Fruit fly (Drosophila melanogaster): ENCODE measurements around the gene CG4617.

CG4617 gene

DNA sequence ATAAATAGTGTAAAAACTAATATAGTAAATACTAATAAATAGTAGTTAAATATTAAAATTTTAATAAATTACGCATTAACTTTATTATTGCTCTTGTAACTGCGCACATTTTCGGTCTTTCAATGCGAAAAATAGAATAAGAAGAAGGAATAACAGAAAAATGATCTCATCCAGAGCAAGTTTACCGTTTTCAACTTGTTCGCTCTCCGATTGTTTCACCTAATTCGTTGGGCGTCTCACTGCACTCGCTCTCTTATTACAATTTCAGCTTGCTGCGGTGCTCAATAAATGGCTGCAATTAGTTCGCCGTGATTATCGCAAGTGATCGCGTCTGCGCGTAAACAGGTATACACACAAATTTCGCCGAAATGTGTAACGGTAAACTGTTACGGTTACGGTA lies 33.1 kb upstream of the CG4617 start, which contains the start of gene Cph:
Cph (plus strand) TSS at position 301 of the 400 bp plus-strand sequence.
- TF ChIP-seq CG12391 (tag; optimal IDR thresholded peaks at IDR 0.05) (no peak), CG9797 (GFP tag; optimal IDR thresholded peaks at IDR 0.05) (no peak), CG12942 (GFP tag; optimal IDR thresholded peaks at IDR 0.05) (no peak), CG31441 (GFP tag; IDR thresholded peaks at IDR 0.05) (no peak), inv (GFP tag; IDR thresholded peaks at IDR 0.05; ENCODE audit: partially characterized antibody) (no peak)

DNA sequence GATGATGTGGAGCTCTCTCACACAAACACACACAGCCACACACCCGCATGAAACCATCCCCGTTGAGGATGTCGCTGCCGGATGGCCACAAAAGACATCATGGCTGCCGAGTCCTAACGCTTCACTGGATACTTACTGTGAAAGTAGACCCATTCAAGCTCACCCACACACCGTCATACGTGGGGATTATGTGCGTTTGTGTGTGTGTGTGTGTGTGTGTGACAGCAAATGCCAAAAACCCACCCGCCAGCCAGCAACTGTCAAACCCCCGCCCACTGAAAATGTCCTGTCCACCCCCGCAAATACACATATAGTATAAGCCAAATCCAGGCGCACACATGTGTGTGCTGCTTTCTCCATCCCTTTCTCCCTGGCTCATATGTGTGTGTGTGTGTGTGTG lies 20.2 kb upstream of the CG4617 start:
- TF ChIP-seq Nf-YB (GFP tag; optimal IDR thresholded peaks at IDR 0.05) (peak; percentile 83), HmgZ (tag; optimal IDR thresholded peaks at IDR 0.05) (no peak), CG4820 (GFP tag; optimal IDR thresholded peaks at IDR 0.05) (no peak), abd-A (tag; optimal IDR thresholded peaks at IDR 0.05) (peak; percentile 36), CrebB (tag; optimal IDR thresholded peaks at IDR 0.05) (no peak), hth (optimal IDR thresholded peaks at IDR 0.05) (no peak), Neu2 (GFP tag; optimal IDR thresholded peaks at IDR 0.05; ENCODE audit: borderline replicate concordance) (no peak), CG14710 (tag; optimal IDR thresholded peaks at IDR 0.05) (no peak), seq (GFP tag; IDR thresholded peaks at IDR 0.05) (peak; percentile 49; the same call in 1 of the 2 replicates), Ada2b (GFP tag; IDR thresholded peaks at IDR 0.05) (no peak), lbe (GFP tag; optimal IDR thresholded peaks at IDR 0.05) (no peak), Nf-YC (tag; optimal IDR thresholded peaks at IDR 0.05) (peak; percentile 88), CG10274 (GFP tag; optimal IDR thresholded peaks at IDR 0.05) (no peak), wor (GFP tag; IDR thresholded peaks at IDR 0.05) (no peak), CG10959 (GFP tag; IDR thresholded peaks at IDR 0.05) (no peak), dpn (GFP tag; optimal IDR thresholded peaks at IDR 0.05) (no peak), CG31365 (tag; optimal IDR thresholded peaks at IDR 0.05) (no peak), CG16779 (GFP tag; IDR thresholded peaks at IDR 0.05) (no peak), Abd-B (GFP tag; optimal IDR thresholded peaks at IDR 0.05) (no peak), Trl (optimal IDR thresholded peaks at IDR 0.05) (no peak), Trl (GFP tag; optimal IDR thresholded peaks at IDR 0.05) (no peak), PHDP (tag; optimal IDR thresholded peaks at IDR 0.05) (no peak), CG6813 (GFP tag; optimal IDR thresholded peaks at IDR 0.05) (no peak), Six4 (GFP tag; optimal IDR thresholded peaks at IDR 0.05) (no peak), Scr (GFP tag; IDR thresholded peaks at IDR 0.05; ENCODE audit: partially characterized antibody) (no peak), CG15514 (GFP tag; optimal IDR thresholded peaks at IDR 0.05) (no peak), cg (GFP tag; optimal IDR thresholded peaks at IDR 0.05) (peak; percentile 68), CG15269 (tag; optimal IDR thresholded peaks at IDR 0.05) (no peak), CG2199 (GFP tag; IDR thresholded peaks at IDR 0.05) (no peak)

DNA sequence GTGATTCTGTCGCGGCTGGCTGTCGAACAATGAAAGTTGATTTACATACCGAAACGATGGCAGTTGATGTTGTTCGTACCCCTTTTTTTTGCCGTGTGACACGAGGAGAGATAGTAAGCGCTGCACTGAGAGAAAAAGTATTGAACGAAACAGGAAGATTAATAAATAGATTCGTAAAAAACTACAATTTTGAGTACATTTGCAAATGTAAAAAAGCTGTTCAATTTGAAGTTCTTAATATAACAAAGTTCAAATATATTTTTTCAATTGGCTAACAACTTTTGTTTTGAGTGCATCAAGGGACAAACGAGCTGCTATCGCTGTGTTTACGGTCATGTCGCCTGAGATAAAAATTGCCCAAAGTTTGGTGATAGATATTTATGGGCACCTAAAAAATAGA lies 17.7 kb upstream of the CG4617 start:
- TF ChIP-seq gem (tag; optimal IDR thresholded peaks at IDR 0.05) (peak; percentile 50), CG10979 (tag; optimal IDR thresholded peaks at IDR 0.05) (peak; percentile 42), CG2678 (tag; optimal IDR thresholded peaks at IDR 0.05) (peak; percentile 26), H15 (GFP tag; IDR thresholded peaks at IDR 0.05) (no peak), CG10147 (GFP tag; optimal IDR thresholded peaks at IDR 0.05) (no peak), CG10267 (tag; optimal IDR thresholded peaks at IDR 0.05) (peak; percentile 26), Oaz (GFP tag; IDR thresholded peaks at IDR 0.05) (no peak), CG13894 (tag; optimal IDR thresholded peaks at IDR 0.05) (no peak), btn (GFP tag; optimal IDR thresholded peaks at IDR 0.05) (no peak), CG14710 (tag; optimal IDR thresholded peaks at IDR 0.05) (peak; percentile 25), Sin3A (optimal IDR thresholded peaks at IDR 0.05) (no peak), CG15269 (tag; optimal IDR thresholded peaks at IDR 0.05) (no peak), Sox102F (GFP tag; optimal IDR thresholded peaks at IDR 0.05) (peak; percentile 10), CG9727 (GFP tag; optimal IDR thresholded peaks at IDR 0.05) (peak; percentile 13), Xrp1 (GFP tag; IDR thresholded peaks at IDR 0.05) (peak; percentile 47; the same call in 1 of the 2 replicates), CG5180 (GFP tag; optimal IDR thresholded peaks at IDR 0.05) (no peak), lilli (GFP tag; optimal IDR thresholded peaks at IDR 0.05) (no peak), Dip2 (GFP tag; IDR thresholded peaks at IDR 0.05) (no peak), CG7839 (tag; optimal IDR thresholded peaks at IDR 0.05) (peak; percentile 22), CG31365 (tag; optimal IDR thresholded peaks at IDR 0.05) (no peak)

Data from whole organism, embryonic.